Worm (Caenorhabditis elegans) whole organism, L4 larva: ENCODE data around the gene scl-26.

Source experiments
- aha-1 ChIP-seq: fragments of 150-350 bp; peaks from one replicate; lab custom pipeline; 2014; ENCODE audit warnings: missing biosample characterization, missing genetic modification characterization
- egl-43 ChIP-seq: fragments of 200-800 bp; sonication (Bioruptor generic); IDR thresholded peaks from 2 replicates; pipeline ENCODE4 v1.3.6; 2022; ENCODE audit warnings: missing genetic modification reagents, missing genetic modification characterization, missing compliant biosample characterization
- nhr-28 ChIP-seq: fragments of 150-350 bp; optimal IDR thresholded peaks from 2 replicates; lab custom pipeline; 2014; ENCODE audit warnings: missing biosample characterization, missing genetic modification characterization
- zip-2 ChIP-seq: fragments of 150-350 bp; optimal IDR thresholded peaks from 2 replicates; lab custom pipeline; 2014; ENCODE audit warnings: missing biosample characterization, missing genetic modification characterization

ce11 chrV:7643416-7643815 lies 42.1 kb upstream of the scl-26 start, which contains the start of gene F07C4.11:
- no peak for TF ChIP-seq aha-1
- no peak for TF ChIP-seq zip-2 (tag; lab: Kevin White, UChicago)
- no peak for TF ChIP-seq nhr-28
- TF ChIP-seq egl-43 = no peak
